Fruit fly (Drosophila melanogaster): Measurements from ENCODE around the gene CG18749.

DNA sequence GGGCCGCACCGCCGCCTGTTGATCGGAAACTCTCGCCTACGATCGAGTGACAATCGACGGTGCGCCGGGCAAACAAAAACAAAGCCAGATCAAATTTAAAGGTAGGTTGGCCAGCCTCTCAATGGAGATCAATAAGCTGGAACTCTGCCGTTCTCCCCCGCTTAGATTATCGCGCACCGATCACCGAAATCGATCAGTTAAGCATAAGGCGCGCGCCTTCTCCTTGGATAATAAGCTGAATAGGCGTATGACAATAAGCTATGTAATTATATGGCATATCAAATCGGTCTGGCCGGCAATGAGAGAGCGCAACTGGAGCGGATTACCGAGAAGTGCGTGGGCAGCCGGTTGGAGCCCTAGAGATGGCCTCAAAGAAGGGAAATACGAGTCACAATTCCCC, 45.5 kb upstream of the CG18749 start:
- TF ChIP-seq CG8478 (optimal IDR thresholded peaks at IDR 0.05) (no peak), CTCF (optimal IDR thresholded peaks at IDR 0.05) (no peak)
